Worm (Caenorhabditis elegans): ENCODE measurements around the gene F52C12.2.
A peak's percentile ranks its signal among the peaks of the same experiment; 100 is the strongest.

Gene F52C12.2

DNA sequence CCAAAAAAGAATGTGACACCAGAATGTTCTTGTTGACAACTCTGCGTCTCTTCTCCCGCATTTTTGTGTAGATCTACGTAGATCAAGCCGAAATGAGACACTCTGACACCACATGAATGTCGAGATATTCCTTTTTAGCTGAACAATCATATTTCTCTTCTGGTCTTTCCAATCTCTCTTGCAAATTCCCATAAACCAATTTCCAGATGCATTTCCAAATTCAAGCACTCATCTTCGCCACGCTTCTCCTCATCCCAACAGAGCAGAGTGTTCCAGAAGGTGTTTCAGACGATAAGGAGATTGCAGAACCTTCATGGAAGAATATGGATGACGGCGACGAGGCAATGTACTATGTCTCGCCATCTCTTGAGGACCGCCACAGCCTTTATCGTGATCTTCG lies 26.4 kb downstream of the F52C12.2 start, which contains the start of gene Y76B12C.8:
TSS of gene Y76B12C.8 (plus strand) at position 207 of the 400 bp plus-strand sequence.
- TF ChIP-seq ztf-11 (tag; optimal IDR thresholded peaks at IDR 0.05) (no peak), aly-2 (tag; optimal IDR thresholded peaks at IDR 0.05) (no peak), zag-1 (tag; optimal IDR thresholded peaks at IDR 0.05) (no peak), lin-13 (GFP tag; optimal IDR thresholded peaks at IDR 0.05) (no peak), Y55F3AM.14 (GFP tag; optimal IDR thresholded peaks at IDR 0.05) (no peak), ztf-1 (GFP tag; conservative IDR thresholded peaks at IDR 0.05) (no peak), nhr-23 (tag; optimal IDR thresholded peaks at IDR 0.05) (no peak), F13H6.1 (tag; optimal IDR thresholded peaks at IDR 0.05) (no peak), lin-39 (tag; optimal IDR thresholded peaks at IDR 0.05) (no peak), elt-1 (tag; optimal IDR thresholded peaks at IDR 0.05) (no peak), lin-11 (tag; optimal IDR thresholded peaks at IDR 0.05) (no peak), ceh-82 (tag; optimal IDR thresholded peaks at IDR 0.05) (no peak), nhr-77 (tag; optimal IDR thresholded peaks at IDR 0.05) (no peak), nhr-10 (tag; optimal IDR thresholded peaks at IDR 0.05) (no peak)

DNA sequence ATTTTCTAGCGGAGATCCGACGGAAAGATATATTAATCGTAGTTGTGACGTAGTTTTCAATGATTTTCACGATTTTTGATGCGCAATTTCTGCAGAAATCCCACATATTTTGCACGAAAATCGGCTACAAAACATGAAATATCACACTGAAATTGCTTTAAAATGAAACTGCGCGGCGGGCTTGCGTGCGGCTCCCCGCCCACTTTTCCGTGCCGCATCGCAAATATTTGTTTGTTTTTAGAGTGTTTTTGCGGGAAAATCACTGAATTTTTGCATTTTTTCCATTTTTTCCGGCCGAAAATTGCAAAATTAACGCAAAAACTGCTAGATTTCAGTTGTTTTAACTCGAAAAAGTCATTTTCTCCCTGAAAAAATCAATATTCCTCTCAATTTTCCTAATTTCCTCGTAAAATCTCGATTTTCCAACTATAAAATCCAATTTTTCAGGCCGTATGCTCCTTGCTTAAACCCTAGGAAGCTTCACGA lies 27.6 kb downstream of the F52C12.2 start, which contains the start of gene Y76B12C.6:
TSS of gene Y76B12C.6 (plus strand) at position 436 of the 486 bp plus-strand sequence.
- TF ChIP-seq unc-55 (GFP tag; optimal IDR thresholded peaks at IDR 0.05) (peak; percentile 51), sma-9 (GFP tag; optimal IDR thresholded peaks at IDR 0.05) (no peak), sma-9 (tag; optimal IDR thresholded peaks at IDR 0.05) (no peak), F13H6.1 (tag; optimal IDR thresholded peaks at IDR 0.05) (peak; percentile 30), peb-1 (tag; optimal IDR thresholded peaks at IDR 0.05) (no peak), elt-1 (tag; optimal IDR thresholded peaks at IDR 0.05) (no peak), lin-11 (tag; optimal IDR thresholded peaks at IDR 0.05) (peak; percentile 1), lsy-2 (tag; optimal IDR thresholded peaks at IDR 0.05) (peak in 1 of 2 experiments; percentile 7)

DNA sequence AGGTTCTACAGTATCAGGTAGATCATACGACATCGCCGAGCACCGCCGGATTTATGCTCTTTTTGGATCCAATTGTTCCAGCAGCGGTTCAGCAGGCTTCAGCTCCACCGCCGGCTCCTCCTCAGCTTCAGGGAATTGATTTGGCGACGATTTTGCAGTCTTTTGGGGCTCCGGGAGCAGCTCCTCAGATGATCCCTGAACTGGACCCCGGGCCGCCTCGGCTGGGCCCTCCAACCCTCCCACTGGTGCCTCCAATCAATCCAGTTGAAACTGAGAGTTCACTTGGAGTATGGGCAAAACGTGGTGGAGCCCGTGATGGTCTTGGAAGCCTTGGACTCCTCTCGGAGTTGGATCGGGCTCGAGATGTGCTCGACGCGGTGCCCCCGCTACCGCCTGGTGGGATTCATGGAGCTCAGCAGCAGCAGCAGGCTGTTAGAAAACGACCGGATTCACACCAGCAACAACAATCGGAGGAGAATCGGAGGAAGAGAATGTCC lies 37.5 kb downstream of the F52C12.2 start:
- TF ChIP-seq ceh-16 (tag; optimal IDR thresholded peaks at IDR 0.05), result no peak
- TF ChIP-seq mab-5 (tag; optimal IDR thresholded peaks at IDR 0.05), result no peak
- no peak for TF ChIP-seq aly-2 (tag; optimal IDR thresholded peaks at IDR 0.05)
- no peak for TF ChIP-seq unc-55 (GFP tag; optimal IDR thresholded peaks at IDR 0.05)
- TF ChIP-seq nhr-77 (tag; optimal IDR thresholded peaks at IDR 0.05), result no peak
- no peak for TF ChIP-seq elt-3 (tag; optimal IDR thresholded peaks at IDR 0.05)
- no peak for TF ChIP-seq Y55F3AM.14 (GFP tag; optimal IDR thresholded peaks at IDR 0.05)
- no peak for TF ChIP-seq ztf-4 (tag; optimal IDR thresholded peaks at IDR 0.05)
- TF ChIP-seq peb-1 (tag; optimal IDR thresholded peaks at IDR 0.05), result no peak
- no peak for TF ChIP-seq lin-39 (tag; optimal IDR thresholded peaks at IDR 0.05)
- TF ChIP-seq skn-1 (tag; optimal IDR thresholded peaks at IDR 0.05), result no peak
- no peak for TF ChIP-seq nhr-10 (tag; optimal IDR thresholded peaks at IDR 0.05)
- no peak for TF ChIP-seq ceh-82 (tag; optimal IDR thresholded peaks at IDR 0.05)

DNA sequence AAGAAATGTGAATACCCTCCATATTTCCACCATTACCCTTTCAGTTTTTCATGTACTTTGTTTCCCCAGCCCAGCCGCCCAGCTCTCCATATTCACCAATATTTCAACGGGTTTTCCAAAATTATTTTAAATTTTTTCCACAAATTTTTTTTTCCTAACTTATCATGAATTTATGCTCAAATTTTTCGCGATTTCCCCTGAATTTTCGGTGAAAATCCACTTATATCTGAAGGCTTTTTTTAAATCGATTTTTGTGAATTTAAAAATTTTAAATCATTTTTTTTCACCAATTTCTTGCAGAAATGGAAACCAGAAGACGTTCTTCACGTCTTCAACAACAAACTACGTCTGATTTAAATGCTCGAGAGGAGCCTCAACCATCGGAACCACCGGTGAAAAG lies 39.4 kb downstream of the F52C12.2 start, which contains the start of gene xpc-1:
TSS of gene xpc-1 (plus strand) at position 301 of the 400 bp plus-strand sequence.
- TF ChIP-seq crh-2 (tag; optimal IDR thresholded peaks at IDR 0.05) (no peak), mdl-1 (tag; optimal IDR thresholded peaks at IDR 0.05) (no peak), nhr-21 (tag; optimal IDR thresholded peaks at IDR 0.05) (no peak), unc-62 (GFP tag; optimal IDR thresholded peaks at IDR 0.05) (no peak), elt-3 (tag; optimal IDR thresholded peaks at IDR 0.05) (no peak)

DNA sequence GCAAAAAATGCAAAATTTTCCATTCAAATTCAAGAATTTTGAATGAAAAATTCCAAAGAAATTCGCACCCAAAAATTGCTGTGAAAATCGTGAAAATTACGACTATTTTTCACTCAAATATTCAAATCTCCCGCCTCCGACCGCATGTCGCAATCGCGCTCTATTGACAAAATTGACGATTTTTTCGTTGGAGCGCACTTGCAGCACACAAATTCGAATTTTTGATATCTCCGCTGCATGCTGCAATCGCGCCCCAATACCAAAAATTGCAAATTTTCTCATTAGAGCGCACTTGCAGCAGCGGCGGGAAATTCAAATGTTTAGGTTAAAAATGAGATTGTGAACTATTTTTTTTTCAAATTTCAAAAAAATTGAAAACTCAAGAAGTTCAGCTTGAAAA lies 44.4 kb downstream of the F52C12.2 start:
- TF ChIP-seq unc-55 (GFP tag; optimal IDR thresholded peaks at IDR 0.05) (no peak), nhr-129 (tag; optimal IDR thresholded peaks at IDR 0.05) (no peak), nhr-21 (tag; optimal IDR thresholded peaks at IDR 0.05) (no peak), sem-4 (tag; optimal IDR thresholded peaks at IDR 0.05) (no peak), R02D3.7 (tag; optimal IDR thresholded peaks at IDR 0.05) (no peak), nhr-12 (tag; optimal IDR thresholded peaks at IDR 0.05) (no peak), lin-39 (tag; optimal IDR thresholded peaks at IDR 0.05) (no peak), crh-2 (tag; optimal IDR thresholded peaks at IDR 0.05) (no peak), aly-2 (tag; optimal IDR thresholded peaks at IDR 0.05) (no peak)

DNA sequence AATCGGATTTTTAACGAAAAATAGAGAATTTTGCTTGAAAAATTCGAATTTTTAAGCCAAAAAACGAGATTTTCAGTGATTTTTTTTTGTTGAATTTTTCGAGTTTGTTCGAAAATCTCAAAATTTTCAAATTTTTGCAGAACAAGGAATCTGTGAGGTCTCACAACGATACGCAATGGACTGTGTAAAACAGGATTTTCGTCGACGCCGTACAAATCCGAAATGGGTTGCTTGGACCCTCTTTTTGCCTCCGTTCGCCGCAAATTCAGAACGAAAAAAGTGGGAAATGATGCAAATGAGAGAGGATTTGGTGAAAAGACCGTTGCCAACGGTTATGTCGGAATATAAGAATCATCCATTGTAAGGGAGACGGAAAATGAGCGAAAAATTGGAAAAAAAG lies 48.9 kb downstream of the F52C12.2 start:
- TF ChIP-seq nhr-77 (tag; optimal IDR thresholded peaks at IDR 0.05) (no peak), peb-1 (tag; optimal IDR thresholded peaks at IDR 0.05) (no peak), nhr-237 (tag; optimal IDR thresholded peaks at IDR 0.05) (no peak), ceh-82 (tag; optimal IDR thresholded peaks at IDR 0.05) (no peak), sem-4 (tag; optimal IDR thresholded peaks at IDR 0.05) (no peak), elt-1 (tag; optimal IDR thresholded peaks at IDR 0.05) (no peak), mab-5 (tag; optimal IDR thresholded peaks at IDR 0.05) (no peak), mdl-1 (tag; optimal IDR thresholded peaks at IDR 0.05) (no peak), nhr-12 (tag; optimal IDR thresholded peaks at IDR 0.05) (no peak)
